Worm (Caenorhabditis elegans) whole organism, L4/young adult: ENCODE measurements around the gene irld-49.

Experiments used
- W03F9.2 ChIP-seq: fragments of 150-350 bp; optimal IDR thresholded peaks from 2 replicates; lab custom pipeline; 2014; ENCODE audit warnings: missing biosample characterization, missing genetic modification characterization
- him-1 ChIP-seq: sonication (generic microtip); optimal IDR thresholded peaks from 2 replicates; lab custom pipeline; 2016; ENCODE audit warnings: missing genotype, missing genetic modification reagents, missing genetic modification characterization, missing compliant biosample characterization

ce11 chrII:2991555-2992083, 47.6 kb downstream of the irld-49 start, which contains the start of gene K08A2.2:
- TF ChIP-seq him-1 (no peak), W03F9.2 (tag; lab: Kevin White, UChicago) (no peak)
